Fruit fly (Drosophila melanogaster) whole organism, prepupa: Measurements from ENCODE around the gene CG18649.
A peak's percentile ranks its signal among the peaks of the same experiment; 100 is the strongest.

ENCODE experiments used
- Blimp-1 ChIP-seq: fragments of 200-800 bp; sonication (Bioruptor generic); optimal IDR thresholded peaks from 3 replicates; lab custom pipeline; 2017; ENCODE audit warnings: missing biosample characterization, missing genetic modification characterization, mild to moderate bottlenecking, moderate library complexity, missing genetic modification reagents
- CG10669 ChIP-seq: fragments of 200-800 bp; sonication (Bioruptor generic); optimal IDR thresholded peaks from 3 replicates; lab custom pipeline; 2018; ENCODE audit warnings: missing biosample characterization, mild to moderate bottlenecking, missing genetic modification characterization, moderate library complexity
- CG11902 ChIP-seq: fragments of 200-800 bp; sonication (Bioruptor generic); optimal IDR thresholded peaks from 3 replicates; lab custom pipeline; 2016; ENCODE audit warnings: missing biosample characterization, missing genetic modification characterization
- CG15336 ChIP-seq: fragments of 200-800 bp; sonication (Bioruptor generic); IDR thresholded peaks from 2 replicates; pipeline ENCODE4 v1.3.6; 2022; ENCODE audit warnings: missing biosample characterization, missing genetic modification characterization
- CG16779 ChIP-seq: fragments of 200-800 bp; sonication (Bioruptor generic); optimal IDR thresholded peaks from 3 replicates; lab custom pipeline; 2017; ENCODE audit warnings: missing biosample characterization, mild to moderate bottlenecking, missing genetic modification characterization
- CG3032 ChIP-seq: fragments of 200-800 bp; optimal IDR thresholded peaks from 2 replicates; lab custom pipeline; 2019; ENCODE audit warnings: missing biosample characterization, mild to moderate bottlenecking, missing genetic modification characterization, moderate library complexity
- CG32006 ChIP-seq: fragments of 200-800 bp; sonication (Bioruptor generic); optimal IDR thresholded peaks from 3 replicates; lab custom pipeline; 2017; ENCODE audit warnings: missing biosample characterization, mild to moderate bottlenecking, missing genetic modification characterization
- CG4318 ChIP-seq: fragments of 200-800 bp; sonication (Bioruptor generic); optimal IDR thresholded peaks from 3 replicates; lab custom pipeline; 2017; ENCODE audit warnings: missing biosample characterization, mild to moderate bottlenecking, missing genetic modification characterization
- CG6163 ChIP-seq: fragments of 200-800 bp; sonication (Bioruptor generic); IDR thresholded peaks from 3 replicates; pipeline ENCODE4 v1.3.6; 2022; ENCODE audit warnings: missing biosample characterization, missing genetic modification characterization
- CG6276 ChIP-seq: fragments of 200-800 bp; sonication (Bioruptor generic); optimal IDR thresholded peaks from 2 replicates; lab custom pipeline; 2017; ENCODE audit warnings: missing biosample characterization, mild to moderate bottlenecking, missing genetic modification characterization
- CG6792 ChIP-seq: fragments of 200-800 bp; sonication (Bioruptor generic); optimal IDR thresholded peaks from 3 replicates; lab custom pipeline; 2016; ENCODE audit warnings: missing biosample characterization, missing genetic modification characterization
- CG6808 ChIP-seq: fragments of 200-800 bp; sonication (Bioruptor generic); optimal IDR thresholded peaks from 3 replicates; lab custom pipeline; 2017; ENCODE audit warnings: missing biosample characterization, missing genetic modification characterization, mild to moderate bottlenecking, moderate library complexity, missing genetic modification reagents
- CG6854 ChIP-seq: fragments of 200-800 bp; sonication (Bioruptor generic); optimal IDR thresholded peaks from 2 replicates; lab custom pipeline; 2017; ENCODE audit warnings: missing biosample characterization, mild to moderate bottlenecking, missing genetic modification characterization
- CG8119 ChIP-seq: fragments of 200-800 bp; sonication (Bioruptor generic); IDR thresholded peaks from 3 replicates; pipeline ENCODE4 v1.3.6; 2022; ENCODE audit warnings: missing biosample characterization, missing genetic modification characterization
- CG8319 ChIP-seq: fragments of 200-800 bp; sonication (Bioruptor generic); optimal IDR thresholded peaks from 3 replicates; lab custom pipeline; 2016; ENCODE audit warnings: missing biosample characterization, missing genetic modification characterization
- CG9139 ChIP-seq: fragments of 200-800 bp; sonication (Bioruptor generic); optimal IDR thresholded peaks from 3 replicates; lab custom pipeline; 2017; ENCODE audit warnings: missing biosample characterization, mild to moderate bottlenecking, missing genetic modification characterization
- Eip75B ChIP-seq: fragments of 200-800 bp; sonication (Bioruptor generic); optimal IDR thresholded peaks from 3 replicates; lab custom pipeline; 2016; ENCODE audit warnings: missing biosample characterization, missing genetic modification characterization
- Eip78C ChIP-seq: fragments of 200-800 bp; sonication (Bioruptor generic); peaks from one replicate; lab custom pipeline; 2016; ENCODE audit warnings: missing biosample characterization, missing genetic modification characterization
- Ets96B ChIP-seq: fragments of 200-800 bp; optimal IDR thresholded peaks from 2 replicates; lab custom pipeline; 2019; ENCODE audit warnings: missing biosample characterization, mild to moderate bottlenecking, missing genetic modification characterization, moderate library complexity
- Hr38 ChIP-seq: sonication (Bioruptor generic); optimal IDR thresholded peaks from 2 replicates; lab custom pipeline; 2016; ENCODE audit warnings: missing biosample characterization, missing genetic modification characterization
- Hr39 ChIP-seq: fragments of 200-800 bp; sonication (Bioruptor generic); optimal IDR thresholded peaks from 2 replicates; lab custom pipeline; 2016; ENCODE audit warnings: missing biosample characterization, missing genetic modification characterization
- Met ChIP-seq: fragments of 200-800 bp; sonication (Bioruptor generic); optimal IDR thresholded peaks from 3 replicates; lab custom pipeline; 2016; ENCODE audit warnings: missing biosample characterization, missing genetic modification characterization
- OdsH ChIP-seq: fragments of 200-800 bp; sonication (Bioruptor generic); optimal IDR thresholded peaks from 3 replicates; lab custom pipeline; 2016; ENCODE audit warnings: missing biosample characterization, missing genetic modification characterization
- Smox ChIP-seq: fragments of 200-800 bp; sonication (Bioruptor generic); optimal IDR thresholded peaks from 3 replicates; lab custom pipeline; 2016; ENCODE audit warnings: missing biosample characterization, missing genetic modification characterization
- Sox102F ChIP-seq: fragments of 200-800 bp; sonication (Bioruptor generic); optimal IDR thresholded peaks from 2 replicates; lab custom pipeline; 2016; ENCODE audit warnings: missing biosample characterization, mild to moderate bottlenecking, missing genetic modification characterization
- Sox14 ChIP-seq: fragments of 200-800 bp; sonication (Bioruptor generic); optimal IDR thresholded peaks from 3 replicates; lab custom pipeline; 2016; ENCODE audit warnings: missing biosample characterization, missing genetic modification characterization
- achi ChIP-seq: fragments of 200-800 bp; sonication (Bioruptor generic); optimal IDR thresholded peaks from 3 replicates; lab custom pipeline; 2016; ENCODE audit warnings: missing biosample characterization, missing genetic modification characterization
- acj6 ChIP-seq: fragments of 200-800 bp; sonication (Bioruptor generic); optimal IDR thresholded peaks from 3 replicates; lab custom pipeline; 2016; ENCODE audit warnings: missing biosample characterization, missing genetic modification characterization
- cyc ChIP-seq: fragments of 200-800 bp; sonication (Bioruptor generic); optimal IDR thresholded peaks from 3 replicates; lab custom pipeline; 2016; ENCODE audit warnings: missing biosample characterization, missing genetic modification characterization
- dac ChIP-seq: fragments of 200-800 bp; sonication (Bioruptor generic); optimal IDR thresholded peaks from 2 replicates; lab custom pipeline; 2017; ENCODE audit warnings: missing biosample characterization, mild to moderate bottlenecking, missing genetic modification characterization
- dsx ChIP-seq: fragments of 200-800 bp; optimal IDR thresholded peaks from 3 replicates; lab custom pipeline; 2019; ENCODE audit warnings: missing biosample characterization, mild to moderate bottlenecking, missing genetic modification characterization, moderate library complexity; ENCODE audit not compliant: poor library complexity, severe bottlenecking
- fd59A ChIP-seq: fragments of 200-800 bp; sonication (Bioruptor generic); optimal IDR thresholded peaks from 2 replicates; lab custom pipeline; 2017; ENCODE audit warnings: missing biosample characterization, mild to moderate bottlenecking, missing genetic modification characterization, missing genetic modification reagents
- fkh ChIP-seq: fragments of 200-800 bp; sonication (Bioruptor generic); optimal IDR thresholded peaks from 3 replicates; lab custom pipeline; 2017; ENCODE audit warnings: missing biosample characterization, mild to moderate bottlenecking, missing genetic modification characterization, moderate library complexity
- lz ChIP-seq: fragments of 200-800 bp; sonication (Bioruptor generic); optimal IDR thresholded peaks from 3 replicates; lab custom pipeline; 2016; ENCODE audit warnings: missing biosample characterization, missing genetic modification characterization
- net ChIP-seq: fragments of 200-800 bp; sonication (Bioruptor generic); optimal IDR thresholded peaks from 3 replicates; lab custom pipeline; 2016; ENCODE audit warnings: missing biosample characterization, missing genetic modification characterization
- pdm3 ChIP-seq: fragments of 200-800 bp; sonication (Bioruptor generic); optimal IDR thresholded peaks from 3 replicates; lab custom pipeline; 2016; ENCODE audit warnings: missing biosample characterization, missing genetic modification characterization
- salr ChIP-seq, 2 experiments: fragments of 200-800 bp; sonication (Bioruptor generic); optimal IDR thresholded peaks; 3 replicates each; lab custom pipeline; 2016 to 2018; ENCODE audit warnings: missing biosample characterization in 2 of 2, missing genetic modification characterization in 2 of 2, mild to moderate bottlenecking in 1 of 2
- spab ChIP-seq: fragments of 200-800 bp; sonication (Bioruptor generic); optimal IDR thresholded peaks from 2 replicates; lab custom pipeline; 2017; ENCODE audit warnings: missing biosample characterization, mild to moderate bottlenecking, missing genetic modification characterization, missing genetic modification reagents
- ss ChIP-seq, 2 experiments: fragments of 200-800 bp; sonication (Bioruptor generic); optimal IDR thresholded peaks; 2 replicates in 1 of 2; 3 replicates in 1 of 2; lab custom pipeline; 2017 to 2018; ENCODE audit warnings: mild to moderate bottlenecking in 2 of 2, missing biosample characterization in 2 of 2, missing genetic modification characterization in 2 of 2, moderate library complexity in 1 of 2
- svp ChIP-seq: fragments of 200-800 bp; sonication (Bioruptor generic); peaks from one replicate; lab custom pipeline; 2016; ENCODE audit warnings: missing biosample characterization, missing genetic modification characterization
- vri ChIP-seq: fragments of 200-800 bp; sonication (Bioruptor generic); optimal IDR thresholded peaks from 3 replicates; lab custom pipeline; 2016; ENCODE audit warnings: missing biosample characterization, mild to moderate bottlenecking, missing genetic modification characterization

CG18649 gene

dm6 chr3L:15031773-15032172 is 22.2 kb downstream of the CG18649 start:
- no peak for TF ChIP-seq CG16779 (tag; lab: Kevin White, UChicago)
- TF ChIP-seq svp (GFP tag; lab: Kevin White, UChicago) = peak; percentile 8

- TF ChIP-seq CG10669 (GFP tag; lab: Kevin White, UChicago) (no peak), CG6808 (GFP tag; lab: Kevin White, UChicago) (no peak), ss (GFP tag; optimal IDR thresholded peaks at IDR 0.05; lab: Kevin White, UChicago) (no peak), CG16779 (tag; lab: Kevin White, UChicago) (no peak), CG4318 (GFP tag; lab: Kevin White, UChicago) (no peak), net (GFP tag; lab: Kevin White, UChicago) (no peak), CG8119 (GFP tag; lab: Robert Waterston, UW) (no peak), Eip75B (GFP tag; lab: Kevin White, UChicago) (no peak), acj6 (no peak), CG9139 (GFP tag; lab: Kevin White, UChicago) (no peak), CG15336 (no peak)
- TF ChIP-seq, all 60 proteins: peak for 0
Observed at dm6 chr3L:15023192-15023591, 30.7 kb downstream of the CG18649 start, which contains the start of gene CG32148. Gene CG32148 (plus strand): TSS chr3L:15023492.

- TF ChIP-seq Smox (no peak), CG11902 (no peak), Sox102F (GFP tag; lab: Kevin White, UChicago) (no peak), net (GFP tag; lab: Kevin White, UChicago) (no peak), Ets96B (tag; lab: Kevin White, UChicago) (no peak), CG6276 (GFP tag; lab: Kevin White, UChicago) (no peak), CG32006 (GFP tag; lab: Kevin White, UChicago) (no peak), CG3032 (tag; lab: Kevin White, UChicago) (no peak), Eip78C (GFP tag; lab: Kevin White, UChicago) (no peak), Met (no peak), CG8319 (GFP tag; lab: Kevin White, UChicago) (no peak), vri (GFP tag; lab: Kevin White, UChicago) (no peak)
Observed at dm6 chr3L:15021008-15021407, 32.9 kb downstream of the CG18649 start.

- peak; percentile 93 for TF ChIP-seq OdsH (GFP tag; lab: Kevin White, UChicago)
- peak; percentile 83 for TF ChIP-seq CG3032 (tag; lab: Kevin White, UChicago)
- TF ChIP-seq CG6792 (GFP tag; lab: Kevin White, UChicago) = peak; percentile 74
- TF ChIP-seq CG4318 (GFP tag; lab: Kevin White, UChicago) = peak; percentile 77
- TF ChIP-seq CG32006 (GFP tag; lab: Kevin White, UChicago) = peak; percentile 85
- peak; percentile 62 for TF ChIP-seq fd59A (GFP tag; lab: Kevin White, UChicago)
- TF ChIP-seq CG6854 = no peak
- TF ChIP-seq spab (GFP tag; lab: Kevin White, UChicago) = peak; percentile 80
- TF ChIP-seq CG10669 (GFP tag; lab: Kevin White, UChicago) = peak; percentile 87
- peak; percentile 76 for TF ChIP-seq vri (GFP tag; lab: Kevin White, UChicago)
- no peak for TF ChIP-seq Hr38 (GFP tag; lab: Kevin White, UChicago)
- peak; percentile 67 to 82 for TF ChIP-seq salr (GFP tag; optimal IDR thresholded peaks at IDR 0.05; lab: Kevin White, UChicago)
- TF ChIP-seq CG8319 (GFP tag; lab: Kevin White, UChicago) = peak; percentile 62
- TF ChIP-seq Hr39 (GFP tag; lab: Kevin White, UChicago) = peak; percentile 57
- TF ChIP-seq lz = peak; percentile 55
- peak; percentile 79 for TF ChIP-seq Smox
- peak; percentile 91 for TF ChIP-seq achi (GFP tag; lab: Kevin White, UChicago)
- TF ChIP-seq CG9139 (GFP tag; lab: Kevin White, UChicago) = peak; percentile 78
- peak; percentile 91 for TF ChIP-seq acj6
- peak; percentile 70 for TF ChIP-seq dac
- TF ChIP-seq CG11902 = peak; percentile 41
- peak; percentile 85 for TF ChIP-seq Met
- peak; percentile 82 for TF ChIP-seq CG6808 (GFP tag; lab: Kevin White, UChicago)
- peak; percentile 79 for TF ChIP-seq Sox14 (GFP tag; lab: Kevin White, UChicago)
- TF ChIP-seq CG16779 (tag; lab: Kevin White, UChicago) = peak; percentile 85
- TF ChIP-seq fkh (GFP tag; lab: Kevin White, UChicago) = peak; percentile 3
- TF ChIP-seq Sox102F (GFP tag; lab: Kevin White, UChicago) = peak; percentile 81
- peak; percentile 35 for TF ChIP-seq Blimp-1 (GFP tag; lab: Kevin White, UChicago)
- peak; percentile 95 for TF ChIP-seq CG6163 (GFP tag; lab: Robert Waterston, UW)
- TF ChIP-seq Ets96B (tag; lab: Kevin White, UChicago) = peak; percentile 85
- peak; percentile 85 for TF ChIP-seq pdm3
- TF ChIP-seq cyc = peak; percentile 68
- peak; percentile 83 for TF ChIP-seq dsx (GFP tag; lab: Kevin White, UChicago)
- TF ChIP-seq net (GFP tag; lab: Kevin White, UChicago) = peak; percentile 93
Observed at dm6 chr3L:15013957-15014692, 39.8 kb downstream of the CG18649 start, which contains the start of gene Reck. Gene Reck (minus strand): TSS chr3L:15014062.
